Fruit fly (Drosophila melanogaster) whole organism, embryonic: ENCODE results near the gene CG46460.

ENCODE experiments used
- ATbp ChIP-seq: fragments of 200-800 bp; sonication (Bioruptor generic); optimal IDR thresholded peaks from 2 replicates; lab custom pipeline; 2017; ENCODE audit warnings: missing biosample characterization, mild to moderate bottlenecking, missing genetic modification characterization, missing genetic modification reagents
- BtbVII ChIP-seq: fragments of 200-800 bp; sonication (Bioruptor generic); optimal IDR thresholded peaks from 3 replicates; lab custom pipeline; 2017; ENCODE audit warnings: missing biosample characterization, mild to moderate bottlenecking, missing genetic modification characterization
- CG10209 ChIP-seq: fragments of 200-800 bp; sonication (Bioruptor generic); optimal IDR thresholded peaks from 3 replicates; lab custom pipeline; 2017; ENCODE audit warnings: missing biosample characterization, mild to moderate bottlenecking, missing genetic modification characterization, missing genetic modification reagents
- CG10979 ChIP-seq: fragments of 200-800 bp; sonication (Bioruptor generic); optimal IDR thresholded peaks from 2 replicates; lab custom pipeline; 2018; ENCODE audit warnings: missing biosample characterization, mild to moderate bottlenecking, missing genetic modification characterization, moderate library complexity
- CG11695 ChIP-seq: fragments of 200-800 bp; sonication (Bioruptor generic); IDR thresholded peaks from 3 replicates; pipeline ENCODE4 v1.3.6; 2022; ENCODE audit warnings: missing biosample characterization, missing genetic modification characterization
- CG13123 ChIP-seq: fragments of 200-800 bp; sonication (Bioruptor generic); optimal IDR thresholded peaks from 2 replicates; lab custom pipeline; 2016; ENCODE audit warnings: missing biosample characterization, missing genetic modification characterization
- CG13775 ChIP-seq: fragments of 200-800 bp; sonication (Bioruptor generic); optimal IDR thresholded peaks from 3 replicates; lab custom pipeline; 2017; ENCODE audit warnings: missing biosample characterization, mild to moderate bottlenecking, missing genetic modification characterization
- CG2712 ChIP-seq: fragments of 200-800 bp; optimal IDR thresholded peaks from 3 replicates; lab custom pipeline; 2019; ENCODE audit warnings: missing biosample characterization, mild to moderate bottlenecking, missing genetic modification characterization, moderate library complexity
- CG2875 ChIP-seq: fragments of 200-800 bp; sonication (Bioruptor generic); optimal IDR thresholded peaks from 2 replicates; lab custom pipeline; 2017; ENCODE audit warnings: missing biosample characterization, mild to moderate bottlenecking, missing genetic modification characterization, missing genetic modification reagents
- CG34376 ChIP-seq: fragments of 200-800 bp; sonication (Bioruptor generic); optimal IDR thresholded peaks from 2 replicates; lab custom pipeline; 2018; ENCODE audit warnings: missing biosample characterization, mild to moderate bottlenecking, missing genetic modification characterization
- CG6813 ChIP-seq: fragments of 200-800 bp; sonication (Bioruptor generic); optimal IDR thresholded peaks from 2 replicates; lab custom pipeline; 2017; ENCODE audit warnings: missing biosample characterization, missing genetic modification characterization, mild to moderate bottlenecking, moderate library complexity, missing genetic modification reagents
- CG7963 ChIP-seq: fragments of 200-800 bp; sonication (Bioruptor generic); IDR thresholded peaks from 3 replicates; pipeline ENCODE4 v1.3.6; 2022; ENCODE audit warnings: missing biosample characterization, missing genetic modification characterization; ENCODE audit not compliant: partially characterized antibody
- CG9727 ChIP-seq: fragments of 200-800 bp; sonication (Bioruptor generic); optimal IDR thresholded peaks from 3 replicates; lab custom pipeline; 2017; ENCODE audit warnings: missing biosample characterization, mild to moderate bottlenecking, missing genetic modification characterization
- Camta ChIP-seq: fragments of 200-800 bp; sonication (Bioruptor generic); optimal IDR thresholded peaks from 2 replicates; lab custom pipeline; 2016; ENCODE audit warnings: missing biosample characterization, missing genetic modification characterization
- D ChIP-seq, 2 experiments: fragments of 200-800 bp in 1 of 2; fragments of >200 bp in 1 of 2; sonication (Bioruptor generic) in 1 of 2; optimal IDR thresholded peaks; 2 replicates in 1 of 2; 3 replicates in 1 of 2; lab custom pipeline; 2017; ENCODE audit warnings: mild to moderate bottlenecking in 1 of 2, missing biosample characterization in 1 of 2, missing genetic modification characterization in 1 of 2, missing genetic modification reagents in 1 of 2
- Deaf1 ChIP-seq: fragments of 200-800 bp; optimal IDR thresholded peaks from 3 replicates; lab custom pipeline; 2019; ENCODE audit warnings: missing biosample characterization, mild to moderate bottlenecking, missing genetic modification characterization, moderate library complexity
- GATAe ChIP-seq: fragments of 200-800 bp; sonication (Bioruptor generic); conservative IDR thresholded peaks from 2 replicates; pipeline ENCODE4 v1.3.6; 2022; ENCODE audit warnings: missing biosample characterization, missing genetic modification characterization
- H15 ChIP-seq: fragments of 200-800 bp; sonication (Bioruptor generic); IDR thresholded peaks from 3 replicates; pipeline ENCODE4 v1.3.6; 2022; ENCODE audit warnings: missing biosample characterization, missing genetic modification characterization
- HLHmδ ChIP-seq: fragments of 200-800 bp; sonication (Bioruptor generic); optimal IDR thresholded peaks from 2 replicates; lab custom pipeline; 2018; ENCODE audit warnings: missing biosample characterization, mild to moderate bottlenecking, missing genetic modification characterization, moderate library complexity
- Hey ChIP-seq: fragments of 200-800 bp; sonication (Bioruptor generic); optimal IDR thresholded peaks from 3 replicates; lab custom pipeline; 2018; ENCODE audit warnings: missing biosample characterization, mild to moderate bottlenecking, missing genetic modification characterization
- Hmr ChIP-seq: fragments of 200-800 bp; sonication (Bioruptor generic); optimal IDR thresholded peaks from 3 replicates; lab custom pipeline; 2017; ENCODE audit warnings: mild to moderate bottlenecking, missing biosample characterization, missing genetic modification reagents, missing genetic modification characterization
- MBD-R2 ChIP-seq: fragments of 200-800 bp; sonication (Bioruptor generic); IDR thresholded peaks from 2 replicates; pipeline ENCODE4 v1.3.6; 2022; ENCODE audit warnings: missing biosample characterization, missing genetic modification characterization
- Rx ChIP-seq: fragments of 200-800 bp; sonication (Bioruptor generic); IDR thresholded peaks from 2 replicates; pipeline ENCODE4 v1.3.6; 2022; ENCODE audit warnings: missing biosample characterization, missing genetic modification characterization
- Spps ChIP-seq: fragments of 200-800 bp; sonication (Bioruptor generic); optimal IDR thresholded peaks from 2 replicates; lab custom pipeline; 2018; ENCODE audit warnings: missing biosample characterization, mild to moderate bottlenecking, missing genetic modification characterization
- TFAM ChIP-seq: fragments of 200-800 bp; sonication (Bioruptor generic); optimal IDR thresholded peaks from 2 replicates; lab custom pipeline; 2017; ENCODE audit warnings: missing biosample characterization, missing genetic modification characterization, inconsistent platforms
- Xrp1 ChIP-seq: fragments of 200-800 bp; sonication (Bioruptor generic); IDR thresholded peaks from 2 replicates; pipeline ENCODE4 v1.3.6; 2022; ENCODE audit warnings: missing biosample characterization, missing genetic modification characterization
- ara ChIP-seq: fragments of 200-800 bp; sonication (Bioruptor generic); IDR thresholded peaks from 2 replicates; pipeline ENCODE4 v1.3.6; 2022; ENCODE audit warnings: missing biosample characterization, missing genetic modification characterization
- bigmax ChIP-seq: fragments of 200-800 bp; sonication (Bioruptor generic); optimal IDR thresholded peaks from 2 replicates; lab custom pipeline; 2018; ENCODE audit warnings: missing biosample characterization, mild to moderate bottlenecking, missing genetic modification characterization
- cato ChIP-seq: fragments of 200-800 bp; sonication (Bioruptor generic); optimal IDR thresholded peaks from 2 replicates; lab custom pipeline; 2016; ENCODE audit warnings: missing biosample characterization, missing genetic modification characterization, borderline replicate concordance
- chinmo ChIP-seq: fragments of 200-800 bp; sonication (Bioruptor generic); IDR thresholded peaks from 4 replicates; pipeline ENCODE4 v1.3.6; 2022; ENCODE audit warnings: missing biosample characterization, missing genetic modification characterization; ENCODE audit not compliant: partially characterized antibody
- cwo ChIP-seq: fragments of 200-800 bp; sonication (Bioruptor generic); optimal IDR thresholded peaks from 3 replicates; lab custom pipeline; 2017; ENCODE audit warnings: missing biosample characterization, missing genetic modification characterization, mild to moderate bottlenecking, moderate library complexity, missing genetic modification reagents
- exex ChIP-seq: fragments of 200-800 bp; sonication (Bioruptor generic); optimal IDR thresholded peaks from 4 replicates; lab custom pipeline; 2018; ENCODE audit warnings: missing biosample characterization, mild to moderate bottlenecking, missing genetic modification characterization, moderate library complexity
- fd64A ChIP-seq: fragments of 200-800 bp; sonication (Bioruptor generic); optimal IDR thresholded peaks from 3 replicates; lab custom pipeline; 2018; ENCODE audit warnings: missing biosample characterization, mild to moderate bottlenecking, missing genetic modification characterization
- grn ChIP-seq: fragments of 200-800 bp; sonication (Bioruptor generic); optimal IDR thresholded peaks from 3 replicates; lab custom pipeline; 2017; ENCODE audit warnings: missing biosample characterization, missing genetic modification characterization
- hth ChIP-seq: fragments of >200 bp; optimal IDR thresholded peaks from 2 replicates; lab custom pipeline; 2017; ENCODE audit warnings: inconsistent platforms
- mirr ChIP-seq: fragments of 200-800 bp; sonication (Bioruptor generic); optimal IDR thresholded peaks from 3 replicates; lab custom pipeline; 2018; ENCODE audit warnings: missing biosample characterization, mild to moderate bottlenecking, missing genetic modification characterization
- otp ChIP-seq: fragments of 200-800 bp; sonication (Bioruptor generic); IDR thresholded peaks from 3 replicates; pipeline ENCODE4, ENCODE4 v1.3.6; 2022; ENCODE audit warnings: missing biosample characterization, missing genetic modification characterization
- pros ChIP-seq: fragments of 200-800 bp; sonication (Bioruptor generic); optimal IDR thresholded peaks from 3 replicates; lab custom pipeline; 2019; ENCODE audit warnings: missing biosample characterization, mild to moderate bottlenecking, missing genetic modification characterization, moderate library complexity
- row ChIP-seq: fragments of 200-800 bp; sonication (Bioruptor generic); IDR thresholded peaks from 3 replicates; pipeline ENCODE4 v1.3.6; 2022; ENCODE audit warnings: missing biosample characterization, missing genetic modification characterization
- sd ChIP-seq: fragments of 200-800 bp; sonication (Bioruptor generic); optimal IDR thresholded peaks from 3 replicates; lab custom pipeline; 2018; ENCODE audit warnings: missing biosample characterization, mild to moderate bottlenecking, missing genetic modification characterization, moderate library complexity
- sim ChIP-seq: fragments of 200-800 bp; sonication (Bioruptor generic); IDR thresholded peaks from 2 replicates; pipeline ENCODE4 v1.3.6; 2022; ENCODE audit warnings: missing biosample characterization, missing genetic modification characterization
- stwl ChIP-seq: fragments of 200-800 bp; sonication (Bioruptor generic); optimal IDR thresholded peaks from 3 replicates; lab custom pipeline; 2018; ENCODE audit warnings: missing biosample characterization, mild to moderate bottlenecking, missing genetic modification characterization, moderate library complexity
- sug ChIP-seq: fragments of 200-800 bp; optimal IDR thresholded peaks from 2 replicates; lab custom pipeline; 2019; ENCODE audit warnings: missing biosample characterization, mild to moderate bottlenecking, missing genetic modification characterization, moderate library complexity
- twi ChIP-seq: fragments of 200-800 bp; optimal IDR thresholded peaks from 2 replicates; lab custom pipeline; 2019; ENCODE audit warnings: missing biosample characterization, mild to moderate bottlenecking, missing genetic modification characterization, moderate library complexity
- tx ChIP-seq: fragments of 200-800 bp; sonication (Bioruptor generic); optimal IDR thresholded peaks from 2 replicates; lab custom pipeline; 2016; ENCODE audit warnings: missing biosample characterization, missing genetic modification characterization
- vvl ChIP-seq: fragments of 200-800 bp; sonication (Bioruptor generic); IDR thresholded peaks from 2 replicates; pipeline ENCODE4 v1.3.6; 2022; ENCODE audit warnings: missing biosample characterization, missing genetic modification characterization
- wek ChIP-seq: fragments of 200-800 bp; sonication (Bioruptor generic); optimal IDR thresholded peaks from 3 replicates; lab custom pipeline; 2018; ENCODE audit warnings: missing biosample characterization, mild to moderate bottlenecking, missing genetic modification characterization, moderate library complexity

The CG46460 gene

DNA sequence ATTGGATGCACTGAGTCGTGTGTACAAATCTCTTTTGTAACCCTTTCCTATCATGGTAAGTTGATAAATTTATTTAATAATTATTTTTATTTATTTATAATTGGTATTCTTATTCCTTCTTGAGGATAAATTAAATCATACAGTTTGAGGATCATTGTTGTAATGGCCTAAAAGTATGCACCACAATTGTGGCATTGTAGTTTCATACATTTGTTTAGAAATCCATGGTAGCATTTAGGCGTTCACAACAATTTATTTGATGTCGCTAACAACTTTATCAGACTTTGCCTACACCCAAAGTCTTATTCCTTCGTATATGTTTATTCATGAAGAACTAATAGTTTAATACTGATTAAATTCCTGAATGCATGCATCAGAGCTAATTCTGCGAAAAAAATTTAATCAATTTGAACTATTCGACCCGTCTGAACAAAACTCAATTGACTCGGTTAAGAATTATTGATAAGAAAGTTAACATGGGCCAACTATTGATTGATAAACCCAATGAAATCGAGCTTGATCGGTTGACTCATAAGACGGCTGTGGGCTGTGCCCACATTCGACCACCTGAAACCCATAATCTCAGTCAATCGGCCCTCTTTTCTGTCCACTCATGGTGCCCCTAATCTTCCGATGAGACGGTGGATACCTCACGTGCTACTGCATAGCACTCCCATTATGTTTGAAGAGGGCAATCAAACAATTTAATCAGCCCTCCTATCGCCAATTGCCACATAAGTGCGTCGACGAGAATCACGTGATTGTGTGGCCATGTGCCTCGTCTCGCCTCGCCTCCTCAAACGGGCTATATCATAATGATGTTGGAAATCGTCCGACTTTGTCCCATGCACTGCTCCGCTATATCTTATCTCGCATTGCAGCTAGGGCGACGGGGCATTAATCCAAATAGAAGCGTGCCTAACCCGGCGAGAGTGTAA is 7.5 kb downstream of the CG46460 start:
- TF ChIP-seq exex (peak; percentile 99), otp (GFP tag; lab: Robert Waterston, UW) (no peak; the same call in 2 of the 3 replicates), sd (tag; lab: Kevin White, UChicago) (peak; percentile 90), bigmax (GFP tag; lab: Kevin White, UChicago) (no peak), Xrp1 (no peak), Camta (GFP tag; lab: Kevin White, UChicago) (no peak), hth (lab: Kevin White, UChicago) (no peak), wek (GFP tag; lab: Kevin White, UChicago) (no peak), ATbp (GFP tag; lab: Kevin White, UChicago) (peak; percentile 14), CG10209 (GFP tag; lab: Kevin White, UChicago) (no peak), Rx (no peak), CG2712 (no peak), twi (tag; lab: Kevin White, UChicago) (peak; percentile 17), tx (GFP tag; lab: Kevin White, UChicago) (no peak), pros (peak; percentile 55), CG13775 (GFP tag; lab: Kevin White, UChicago) (no peak), chinmo (0 out of 4 replicates have a peak, but pooled peaks have one; percentile 67), TFAM (GFP tag; lab: Kevin White, UChicago) (no peak), CG9727 (peak; percentile 34), CG7963 (GFP tag; lab: Robert Waterston, UW) (no peak), row (no peak), stwl (tag; lab: Kevin White, UChicago) (peak; percentile 3), vvl (GFP tag; lab: Robert Waterston, UW) (peak; percentile 15; the same call in 1 of the 2 replicates), H15 (no peak), sim (GFP tag; lab: Robert Waterston, UW) (no peak), BtbVII (GFP tag; lab: Kevin White, UChicago) (peak; percentile 22), cato (GFP tag; lab: Kevin White, UChicago) (no peak), grn (GFP tag; lab: Kevin White, UChicago) (peak; percentile 99), GATAe (GFP tag; lab: Robert Waterston, UW) (peak; percentile 65), ara (0 out of 2 replicates have a peak, but pooled peaks have one; percentile 24), CG13123 (GFP tag; lab: Kevin White, UChicago) (no peak), D (optimal IDR thresholded peaks at IDR 0.05; lab: Kevin White, UChicago) (no peak), D (GFP tag; optimal IDR thresholded peaks at IDR 0.05; lab: Kevin White, UChicago) (no peak), CG34376 (GFP tag; lab: Kevin White, UChicago) (peak; percentile 88), CG6813 (GFP tag; lab: Kevin White, UChicago) (peak; percentile 22), MBD-R2 (GFP tag; lab: Robert Waterston, UW) (0 out of 2 replicates have a peak, but pooled peaks have one; percentile 11), Hmr (GFP tag; lab: Kevin White, UChicago) (peak; percentile 6), cwo (GFP tag; lab: Kevin White, UChicago) (peak; percentile 100), CG2875 (GFP tag; lab: Kevin White, UChicago) (peak; percentile 30), fd64A (GFP tag; lab: Kevin White, UChicago) (peak; percentile 20), Deaf1 (tag; lab: Kevin White, UChicago) (peak; percentile 7), Spps (no peak), CG10979 (no peak), CG11695 (no peak), HLHmδ (GFP tag; lab: Kevin White, UChicago) (peak; percentile 18), mirr (GFP tag; lab: Kevin White, UChicago) (peak; percentile 84), sug (tag; lab: Kevin White, UChicago) (peak; percentile 96), Hey (tag; lab: Kevin White, UChicago) (peak; percentile 70)
